Comparison of ENCODE assay signal across 2 fruit fly cellular contexts in genomic region chr3R:27023117-27023516, dm6.
TF ChIP-seq lines count a peak whose summit lies in the region.

CG6277 (minus strand) TSS chr3R:27023217.

- TF ChIP-seq CTCF in whole organism, embryonic (GFP tag; optimal IDR thresholded peaks at IDR 0.05; lab: Kevin White, UChicago): no peak

TF ChIP-seq in whole organism, embryonic, 481 proteins besides CTCF, POLR2A, EP300 and RAD21:
- TF ChIP-seq sug (tag; optimal IDR thresholded peaks at IDR 0.05; lab: Kevin White, UChicago) (peak; percentile 68), Lpt (GFP tag; optimal IDR thresholded peaks at IDR 0.05; lab: Kevin White, UChicago) (no peak)

TF ChIP-seq in whole organism, prepupa, 60 proteins besides CTCF, POLR2A, EP300 and RAD21:
- TF ChIP-seq vri (GFP tag; optimal IDR thresholded peaks at IDR 0.05; lab: Kevin White, UChicago) (peak; percentile 37), CG6163 (GFP tag; IDR thresholded peaks at IDR 0.05; lab: Robert Waterston, UW) (no peak)
TF ChIP-seq in whole organism, prepupa: peak in this region for 1.
